Fruit fly (Drosophila melanogaster): ENCODE results near the gene CG6071.

Gene CG6071

dm6 chr3L:11648410-11648809, 2.6 kb upstream of the CG6071 start, which contains the start of the genes RIOK1 and Polr3H (continued):
- TF ChIP-seq Dbx (GFP tag; IDR thresholded peaks at IDR 0.05) (peak; percentile 51; the same call in 1 of the 3 replicates), dan (GFP tag; IDR thresholded peaks at IDR 0.05) (no peak), tgo (GFP tag; IDR thresholded peaks at IDR 0.05) (peak; percentile 74), ind (GFP tag; optimal IDR thresholded peaks at IDR 0.05) (peak; percentile 76), fd102C (GFP tag; optimal IDR thresholded peaks at IDR 0.05) (no peak), CG10274 (GFP tag; optimal IDR thresholded peaks at IDR 0.05) (no peak), Bgb (GFP tag; IDR thresholded peaks at IDR 0.05; ENCODE audit: partially characterized antibody) (no peak), sna (GFP tag; IDR thresholded peaks at IDR 0.05; ENCODE audit: partially characterized antibody) (no peak), Poxn (GFP tag; IDR thresholded peaks at IDR 0.05) (no peak), en (GFP tag; optimal IDR thresholded peaks at IDR 0.05) (peak; percentile 8), CG1832 (GFP tag; optimal IDR thresholded peaks at IDR 0.05) (no peak), gt (GFP tag; IDR thresholded peaks at IDR 0.05) (no peak), mld (GFP tag; IDR thresholded peaks at IDR 0.05; ENCODE audit: partially characterized antibody) (no peak), Dad (GFP tag; optimal IDR thresholded peaks at IDR 0.05) (peak; percentile 52), NFAT (GFP tag; IDR thresholded peaks at IDR 0.05) (peak; percentile 40; the same call in 1 of the 2 replicates), vfl (GFP tag; optimal IDR thresholded peaks at IDR 0.05) (peak; percentile 59), Ptx1 (GFP tag; IDR thresholded peaks at IDR 0.05) (peak; percentile 63; the same call in 1 of the 2 replicates), CG17361 (GFP tag; IDR thresholded peaks at IDR 0.05) (no peak; the same call in 2 of the 3 replicates), CG4707 (GFP tag; optimal IDR thresholded peaks at IDR 0.05) (no peak), lola (GFP tag; optimal IDR thresholded peaks at IDR 0.05) (peak in 1 of 3 experiments; percentile 65), ewg (GFP tag; optimal IDR thresholded peaks at IDR 0.05) (peak; percentile 34), lbe (GFP tag; optimal IDR thresholded peaks at IDR 0.05) (no peak), gsb-n (tag; optimal IDR thresholded peaks at IDR 0.05) (no peak), CG4360 (GFP tag; IDR thresholded peaks at IDR 0.05) (no peak), CG18476 (GFP tag; optimal IDR thresholded peaks at IDR 0.05) (peak; percentile 72), grn (GFP tag; optimal IDR thresholded peaks at IDR 0.05) (no peak), CG11398 (GFP tag; optimal IDR thresholded peaks at IDR 0.05) (peak; percentile 14), pb (GFP tag; optimal IDR thresholded peaks at IDR 0.05) (no peak), CG14860 (GFP tag; IDR thresholded peaks at IDR 0.05; ENCODE audit: partially characterized antibody) (no peak), CG17359 (tag; optimal IDR thresholded peaks at IDR 0.05) (no peak), CG6254 (GFP tag; optimal IDR thresholded peaks at IDR 0.05) (peak; percentile 16), Camta (GFP tag; optimal IDR thresholded peaks at IDR 0.05) (peak; percentile 75), pum (GFP tag; optimal IDR thresholded peaks at IDR 0.05) (peak; percentile 75), Dfd (GFP tag; optimal IDR thresholded peaks at IDR 0.05) (no peak), ro (GFP tag; IDR thresholded peaks at IDR 0.05) (no peak), CG33213 (GFP tag; optimal IDR thresholded peaks at IDR 0.05) (peak; percentile 72), Mrtf (GFP tag; IDR thresholded peaks at IDR 0.05) (no peak), CG2889 (GFP tag; IDR thresholded peaks at IDR 0.05) (peak; percentile 57; the same call in 1 of the 3 replicates), Hr39 (optimal IDR thresholded peaks at IDR 0.05) (no peak), CG13894 (tag; optimal IDR thresholded peaks at IDR 0.05) (no peak), CG4404 (GFP tag; IDR thresholded peaks at IDR 0.05) (peak; percentile 24; the same call in 1 of the 2 replicates), Neu2 (GFP tag; optimal IDR thresholded peaks at IDR 0.05; ENCODE audit: borderline replicate concordance) (peak; percentile 13), Nf-YB (GFP tag; optimal IDR thresholded peaks at IDR 0.05) (no peak), amos (GFP tag; IDR thresholded peaks at IDR 0.05; ENCODE audit: partially characterized antibody) (no peak), insv (GFP tag; optimal IDR thresholded peaks at IDR 0.05) (no peak), bsh (GFP tag; optimal IDR thresholded peaks at IDR 0.05) (no peak), Dip2 (GFP tag; IDR thresholded peaks at IDR 0.05) (no peak), CG10979 (tag; optimal IDR thresholded peaks at IDR 0.05) (peak; percentile 55), cwo (GFP tag; optimal IDR thresholded peaks at IDR 0.05) (peak; percentile 82), Awh (GFP tag; IDR thresholded peaks at IDR 0.05) (no peak), oc (tag; optimal IDR thresholded peaks at IDR 0.05) (no peak)
